Fruit fly (Drosophila melanogaster) whole organism, embryonic: Measurements from ENCODE around the gene Atf3.

Experiments
- Adf1 ChIP-seq: fragments of 200-800 bp; sonication (Bioruptor generic); IDR thresholded peaks from 2 replicates; pipeline ENCODE4 v1.3.6; 2022; ENCODE audit warnings: missing biosample characterization, missing genetic modification characterization
- B-H2 ChIP-seq: fragments of 200-800 bp; sonication (Bioruptor generic); optimal IDR thresholded peaks from 2 replicates; lab custom pipeline; 2018; ENCODE audit warnings: missing biosample characterization, mild to moderate bottlenecking, missing genetic modification characterization
- CG10321 ChIP-seq: fragments of 200-800 bp; sonication (Bioruptor generic); IDR thresholded peaks from 2 replicates; pipeline ENCODE4 v1.3.6; 2022; ENCODE audit warnings: missing biosample characterization, missing genetic modification characterization
- CG10565 ChIP-seq: fragments of 200-800 bp; sonication (Bioruptor generic); optimal IDR thresholded peaks from 3 replicates; lab custom pipeline; 2016; ENCODE audit warnings: missing biosample characterization, mild to moderate bottlenecking, missing genetic modification characterization
- CG10959 ChIP-seq: fragments of 200-800 bp; sonication (Bioruptor generic); IDR thresholded peaks from 2 replicates; pipeline ENCODE4 v1.3.6; 2022; ENCODE audit warnings: missing biosample characterization, missing genetic modification characterization
- CG12391 ChIP-seq: fragments of 200-800 bp; sonication (Bioruptor generic); optimal IDR thresholded peaks from 3 replicates; lab custom pipeline; 2018; ENCODE audit warnings: missing biosample characterization, mild to moderate bottlenecking, missing genetic modification characterization, moderate library complexity
- CG17385 ChIP-seq: fragments of 200-800 bp; sonication (Bioruptor generic); optimal IDR thresholded peaks from 3 replicates; lab custom pipeline; 2018; ENCODE audit warnings: missing biosample characterization, mild to moderate bottlenecking, missing genetic modification characterization
- CG17802 ChIP-seq: fragments of 200-800 bp; sonication (Bioruptor generic); optimal IDR thresholded peaks from 2 replicates; lab custom pipeline; 2018; ENCODE audit warnings: missing biosample characterization, mild to moderate bottlenecking, missing genetic modification characterization, moderate library complexity
- CG17912 ChIP-seq: fragments of 200-800 bp; sonication (Bioruptor generic); optimal IDR thresholded peaks from 2 replicates; lab custom pipeline; 2018; ENCODE audit warnings: missing biosample characterization, mild to moderate bottlenecking, missing genetic modification characterization
- CG1832 ChIP-seq: fragments of 200-800 bp; sonication (Bioruptor generic); optimal IDR thresholded peaks from 2 replicates; lab custom pipeline; 2017; ENCODE audit warnings: missing biosample characterization, mild to moderate bottlenecking, missing genetic modification characterization, inconsistent platforms
- CG18599 ChIP-seq: fragments of 200-800 bp; sonication (Bioruptor generic); optimal IDR thresholded peaks from 3 replicates; lab custom pipeline; 2017; ENCODE audit warnings: missing biosample characterization, missing genetic modification characterization, mild to moderate bottlenecking, moderate library complexity, missing genetic modification reagents
- CG31441 ChIP-seq: fragments of 200-800 bp; sonication (Bioruptor generic); IDR thresholded peaks from 2 replicates; pipeline ENCODE4 v1.3.6; 2022; ENCODE audit warnings: missing biosample characterization, missing genetic modification characterization
- CG3163 ChIP-seq: fragments of 200-800 bp; sonication (Bioruptor generic); optimal IDR thresholded peaks from 3 replicates; lab custom pipeline; 2016; ENCODE audit warnings: missing biosample characterization, missing genetic modification characterization
- CG32772 ChIP-seq: fragments of 200-800 bp; sonication (Bioruptor generic); IDR thresholded peaks from 2 replicates; pipeline ENCODE4 v1.3.6; 2022; ENCODE audit warnings: missing biosample characterization, missing genetic modification characterization
- CG34422 ChIP-seq: fragments of 200-800 bp; sonication (Bioruptor generic); IDR thresholded peaks from 3 replicates; pipeline ENCODE4 v1.3.6; 2022; ENCODE audit warnings: missing biosample characterization, missing genetic modification characterization
- CG4360 ChIP-seq: fragments of 200-800 bp; sonication (Bioruptor generic); IDR thresholded peaks from 2 replicates; pipeline ENCODE4 v1.3.6; 2022; ENCODE audit warnings: missing biosample characterization, missing genetic modification characterization
- CG4820 ChIP-seq: fragments of 200-800 bp; sonication (Bioruptor generic); optimal IDR thresholded peaks from 3 replicates; lab custom pipeline; 2016; ENCODE audit warnings: missing biosample characterization, missing genetic modification characterization
- CG6689 ChIP-seq: fragments of 200-800 bp; sonication (Bioruptor generic); IDR thresholded peaks from 2 replicates; pipeline ENCODE4 v1.3.6; 2022; ENCODE audit warnings: missing biosample characterization, missing genetic modification characterization
- CG6813 ChIP-seq: fragments of 200-800 bp; sonication (Bioruptor generic); optimal IDR thresholded peaks from 2 replicates; lab custom pipeline; 2017; ENCODE audit warnings: missing biosample characterization, missing genetic modification characterization, mild to moderate bottlenecking, moderate library complexity, missing genetic modification reagents
- CG7987 ChIP-seq: fragments of 200-800 bp; sonication (Bioruptor generic); optimal IDR thresholded peaks from 2 replicates; lab custom pipeline; 2018; ENCODE audit warnings: missing biosample characterization, mild to moderate bottlenecking, missing genetic modification characterization, moderate library complexity
- CG8478 ChIP-seq: fragments of >200 bp; optimal IDR thresholded peaks from 2 replicates; lab custom pipeline; 2018
- CkIIα-i1 ChIP-seq: fragments of 200-800 bp; sonication (Bioruptor generic); IDR thresholded peaks from 2 replicates; pipeline ENCODE4 v1.3.6; 2022; ENCODE audit warnings: missing biosample characterization, missing genetic modification characterization
- Gug ChIP-seq: fragments of 200-800 bp; sonication (Bioruptor generic); IDR thresholded peaks from 4 replicates; pipeline ENCODE4 v1.3.6; 2022; ENCODE audit warnings: missing biosample characterization, missing genetic modification characterization
- Kr ChIP-seq: fragments of 200-800 bp; sonication (Bioruptor generic); optimal IDR thresholded peaks from 2 replicates; lab custom pipeline; 2017; ENCODE audit warnings: missing biosample characterization, mild to moderate bottlenecking, missing genetic modification characterization
- MESR4 ChIP-seq: fragments of 200-800 bp; sonication (Bioruptor generic); optimal IDR thresholded peaks from 2 replicates; lab custom pipeline; 2018; ENCODE audit warnings: missing biosample characterization, mild to moderate bottlenecking, missing genetic modification characterization, moderate library complexity
- Med ChIP-seq: fragments of 200-800 bp; sonication (Bioruptor generic); peaks from one replicate; lab custom pipeline; 2016; ENCODE audit warnings: missing biosample characterization, missing genetic modification characterization, mild to moderate bottlenecking, inconsistent platforms, moderate library complexity
- Opbp ChIP-seq: fragments of 200-800 bp; sonication (Bioruptor generic); IDR thresholded peaks from 3 replicates; pipeline ENCODE4 v1.3.6; 2022; ENCODE audit warnings: missing biosample characterization, missing genetic modification characterization; ENCODE audit not compliant: partially characterized antibody
- Scr ChIP-seq: fragments of 200-800 bp; sonication (Bioruptor generic); IDR thresholded peaks from 2 replicates; pipeline ENCODE4 v1.3.6; 2022; ENCODE audit warnings: missing biosample characterization, missing genetic modification characterization; ENCODE audit not compliant: partially characterized antibody
- Sry-δ ChIP-seq: fragments of 200-800 bp; sonication (Bioruptor generic); optimal IDR thresholded peaks from 2 replicates; lab custom pipeline; 2016; ENCODE audit warnings: missing biosample characterization, missing genetic modification characterization
- Ssrp ChIP-seq: fragments of 200-800 bp; sonication (Bioruptor generic); optimal IDR thresholded peaks from 2 replicates; lab custom pipeline; 2018; ENCODE audit warnings: missing biosample characterization, mild to moderate bottlenecking, missing genetic modification characterization, moderate library complexity
- Trl ChIP-seq, 3 experiments: fragments of >200 bp in 2 of 3; fragments of 200-800 bp in 1 of 3; sonication (Bioruptor generic) in 1 of 3; optimal IDR thresholded peaks; 2 replicates in 1 of 3; 3 replicates in 2 of 3; lab custom pipeline; 2016 to 2017; ENCODE audit warnings: missing biosample characterization in 1 of 3, missing genetic modification characterization in 1 of 3
- cg ChIP-seq: fragments of 200-800 bp; sonication (Bioruptor generic); optimal IDR thresholded peaks from 3 replicates; lab custom pipeline; 2019; ENCODE audit warnings: missing biosample characterization, mild to moderate bottlenecking, missing genetic modification characterization, moderate library complexity
- chn ChIP-seq: fragments of 200-800 bp; sonication (Bioruptor generic); optimal IDR thresholded peaks from 2 replicates; lab custom pipeline; 2016; ENCODE audit warnings: missing biosample characterization, missing genetic modification characterization
- crol ChIP-seq: fragments of 200-800 bp; sonication (Bioruptor generic); IDR thresholded peaks from 2 replicates; pipeline ENCODE4 v1.3.6; 2022; ENCODE audit warnings: missing biosample characterization, missing genetic modification characterization
- crp ChIP-seq, 2 experiments: fragments of 200-800 bp; sonication (Bioruptor generic); optimal IDR thresholded peaks; 2 replicates in 1 of 2; 3 replicates in 1 of 2; lab custom pipeline; 2017; ENCODE audit warnings: missing biosample characterization in 2 of 2, missing genetic modification characterization in 2 of 2, mild to moderate bottlenecking in 1 of 2, moderate library complexity in 1 of 2
- danr ChIP-seq: fragments of 200-800 bp; sonication (Bioruptor generic); IDR thresholded peaks from 2 replicates; pipeline ENCODE4 v1.3.6; 2022; ENCODE audit warnings: missing biosample characterization, missing genetic modification characterization
- dm ChIP-seq: fragments of 200-800 bp; sonication (Bioruptor generic); optimal IDR thresholded peaks from 3 replicates; lab custom pipeline; 2016; ENCODE audit warnings: missing biosample characterization, missing genetic modification characterization
- nmo ChIP-seq: fragments of 200-800 bp; sonication (Bioruptor generic); optimal IDR thresholded peaks from 2 replicates; lab custom pipeline; 2018; ENCODE audit warnings: missing biosample characterization, mild to moderate bottlenecking, missing genetic modification characterization, moderate library complexity
- nom ChIP-seq: fragments of 200-800 bp; sonication (Bioruptor generic); optimal IDR thresholded peaks from 2 replicates; lab custom pipeline; 2017; ENCODE audit warnings: missing biosample characterization, missing genetic modification characterization, mild to moderate bottlenecking, moderate library complexity, missing genetic modification reagents
- pb ChIP-seq: fragments of 200-800 bp; sonication (Bioruptor generic); optimal IDR thresholded peaks from 3 replicates; lab custom pipeline; 2016; ENCODE audit warnings: missing biosample characterization, missing genetic modification characterization
- pfk ChIP-seq: fragments of 200-800 bp; sonication (Bioruptor generic); optimal IDR thresholded peaks from 2 replicates; lab custom pipeline; 2018; ENCODE audit warnings: missing biosample characterization, mild to moderate bottlenecking, missing genetic modification characterization, moderate library complexity
- pros ChIP-seq: fragments of 200-800 bp; sonication (Bioruptor generic); optimal IDR thresholded peaks from 3 replicates; lab custom pipeline; 2019; ENCODE audit warnings: missing biosample characterization, mild to moderate bottlenecking, missing genetic modification characterization, moderate library complexity
- pzg ChIP-seq: fragments of 200-800 bp; sonication (Bioruptor generic); optimal IDR thresholded peaks from 3 replicates; lab custom pipeline; 2018; ENCODE audit warnings: missing biosample characterization, mild to moderate bottlenecking, missing genetic modification characterization, moderate library complexity
- scrt ChIP-seq: fragments of 200-800 bp; sonication (Bioruptor generic); optimal IDR thresholded peaks from 2 replicates; lab custom pipeline; 2018; ENCODE audit warnings: missing biosample characterization, mild to moderate bottlenecking, missing genetic modification characterization, moderate library complexity
- sima ChIP-seq: fragments of 200-800 bp; sonication (Bioruptor generic); optimal IDR thresholded peaks from 2 replicates; lab custom pipeline; 2016; ENCODE audit warnings: missing biosample characterization, missing genetic modification characterization
- tgo ChIP-seq: fragments of 200-800 bp; sonication (Bioruptor generic); IDR thresholded peaks from 3 replicates; pipeline ENCODE4 v1.3.6; 2022; ENCODE audit warnings: missing biosample characterization, missing genetic modification characterization
- yki ChIP-seq: fragments of >200 bp; optimal IDR thresholded peaks from 3 replicates; lab custom pipeline; 2018
- zen2 ChIP-seq: fragments of 200-800 bp; sonication (Bioruptor generic); IDR thresholded peaks from 3 replicates; pipeline ENCODE4 v1.3.6; 2022; ENCODE audit warnings: missing biosample characterization, missing genetic modification characterization; ENCODE audit not compliant: partially characterized antibody
- zf30C ChIP-seq: fragments of 200-800 bp; sonication (Bioruptor generic); optimal IDR thresholded peaks from 3 replicates; lab custom pipeline; 2018; ENCODE audit warnings: missing biosample characterization, mild to moderate bottlenecking, missing genetic modification characterization

Atf3 gene

DNA sequence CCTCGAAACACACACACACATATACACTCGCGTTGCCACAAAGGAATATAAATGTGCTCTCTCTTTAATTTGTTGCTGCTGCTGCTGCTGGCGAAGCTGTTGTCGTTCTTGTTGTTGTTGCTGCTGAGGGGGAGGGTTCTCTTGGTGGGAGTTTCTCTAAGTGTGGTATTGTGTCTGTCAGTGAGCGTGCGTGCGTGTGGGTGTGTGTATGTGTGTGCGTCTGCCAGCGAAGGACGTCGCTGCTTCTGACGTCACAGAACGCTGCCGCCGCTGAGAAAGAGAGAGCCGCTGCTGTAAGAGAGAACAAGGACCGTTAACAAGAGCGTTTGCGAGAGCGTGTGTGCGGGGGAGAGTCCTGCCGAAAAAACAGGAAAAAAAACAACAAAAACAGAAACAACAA, 41.1 kb downstream of the Atf3 start:
- TF ChIP-seq pb (GFP tag; lab: Kevin White, UChicago) (no peak), Opbp (GFP tag; lab: Robert Waterston, UW) (0 out of 3 replicates have a peak, but pooled peaks have one; percentile 11), CG4360 (peak; percentile 98), CG4820 (GFP tag; lab: Kevin White, UChicago) (no peak), Trl (optimal IDR thresholded peaks at IDR 0.05; lab: Kevin White, UChicago) (peak; percentile 77 to 86), Trl (GFP tag; optimal IDR thresholded peaks at IDR 0.05; lab: Kevin White, UChicago) (no peak), zf30C (GFP tag; lab: Kevin White, UChicago) (peak; percentile 85), yki (peak; percentile 61), pros (peak; percentile 79), CG31441 (no peak), chn (GFP tag; lab: Kevin White, UChicago) (peak; percentile 58), zen2 (no peak), nom (GFP tag; lab: Kevin White, UChicago) (no peak), pfk (GFP tag; lab: Kevin White, UChicago) (peak; percentile 85), CG8478 (lab: Kevin White, UChicago) (peak; percentile 4), CG12391 (tag; lab: Kevin White, UChicago) (no peak), nmo (GFP tag; lab: Kevin White, UChicago) (no peak), Med (GFP tag; lab: Kevin White, UChicago) (peak; percentile 56), CG6689 (GFP tag; lab: Robert Waterston, UW) (peak; percentile 61), Adf1 (GFP tag; lab: Robert Waterston, UW) (peak; percentile 71; the same call in 1 of the 2 replicates), crol (GFP tag; lab: Robert Waterston, UW) (0 out of 2 replicates have a peak, but pooled peaks have one; percentile 22), CG34422 (0 out of 3 replicates have a peak, but pooled peaks have one; percentile 35), scrt (peak; percentile 45), cg (GFP tag; lab: Kevin White, UChicago) (peak; percentile 90), pzg (GFP tag; lab: Kevin White, UChicago) (no peak), Scr (0 out of 2 replicates have a peak, but pooled peaks have one; percentile 8), CG17912 (GFP tag; lab: Kevin White, UChicago) (no peak), CG3163 (GFP tag; lab: Kevin White, UChicago) (peak; percentile 77)

DNA sequence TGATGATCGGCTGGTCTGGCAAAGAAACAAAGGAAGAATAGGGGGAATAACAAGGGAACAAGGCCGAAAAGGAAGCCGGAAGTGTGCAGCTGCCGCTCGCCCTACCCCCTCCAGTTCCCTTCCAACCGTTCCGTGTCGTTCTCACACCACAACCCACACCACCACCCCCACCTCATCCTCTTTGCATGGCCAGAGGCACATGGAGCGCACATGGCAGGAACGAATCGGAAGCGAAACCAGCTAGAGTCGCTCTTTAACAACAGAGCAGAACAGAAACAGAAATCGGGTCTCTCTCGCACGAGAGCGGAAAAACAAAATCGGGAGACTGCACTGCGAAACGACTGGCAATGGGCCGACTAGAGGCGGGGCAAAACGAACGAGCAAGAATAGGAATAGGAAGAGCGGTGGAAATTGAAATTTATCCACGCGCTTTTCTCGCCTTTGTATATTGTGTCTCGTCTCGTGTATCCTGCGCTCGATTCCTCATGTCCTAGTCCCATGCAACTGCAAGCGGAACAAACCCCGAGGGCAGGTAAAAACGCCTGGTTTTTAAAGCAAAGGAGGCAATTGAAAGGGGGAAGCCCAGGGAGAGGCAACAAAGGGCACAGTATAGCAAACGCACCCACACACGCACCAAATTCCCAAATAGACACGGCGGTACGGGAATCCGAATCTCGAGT, 42.4 kb downstream of the Atf3 start:
- TF ChIP-seq Kr (GFP tag; lab: Kevin White, UChicago) (peak; percentile 62), dm (GFP tag; lab: Kevin White, UChicago) (peak; percentile 30), CG17385 (GFP tag; lab: Kevin White, UChicago) (no peak), CG10565 (GFP tag; lab: Kevin White, UChicago) (no peak), CG17912 (GFP tag; lab: Kevin White, UChicago) (no peak), CG18599 (no peak), Gug (no peak), CG1832 (GFP tag; lab: Kevin White, UChicago) (peak; percentile 18), CG10321 (GFP tag; lab: Robert Waterston, UW) (no peak), CG6689 (GFP tag; lab: Robert Waterston, UW) (no peak), Adf1 (GFP tag; lab: Robert Waterston, UW) (no peak), nmo (GFP tag; lab: Kevin White, UChicago) (no peak), crp (GFP tag; optimal IDR thresholded peaks at IDR 0.05; lab: Kevin White, UChicago) (no peak), CG17802 (tag; lab: Kevin White, UChicago) (no peak), CG32772 (GFP tag; lab: Robert Waterston, UW) (no peak), tgo (GFP tag; lab: Robert Waterston, UW) (no peak), CG7987 (GFP tag; lab: Kevin White, UChicago) (peak; percentile 32), Ssrp (tag; lab: Kevin White, UChicago) (no peak), danr (GFP tag; lab: Robert Waterston, UW) (no peak), CkIIα-i1 (GFP tag; lab: Robert Waterston, UW) (no peak), CG10959 (GFP tag; lab: Robert Waterston, UW) (no peak), sima (GFP tag; lab: Kevin White, UChicago) (no peak), MESR4 (GFP tag; lab: Kevin White, UChicago) (no peak), CG6813 (GFP tag; lab: Kevin White, UChicago) (no peak), B-H2 (no peak), Sry-δ (GFP tag; lab: Kevin White, UChicago) (no peak)
